Worm (Caenorhabditis elegans): ENCODE measurements around the gene aff-1.

- no peak for TF ChIP-seq ceh-28 (tag; optimal IDR thresholded peaks at IDR 0.05)
- no peak for TF ChIP-seq lin-15B (tag; optimal IDR thresholded peaks at IDR 0.05)
- TF ChIP-seq skn-1 (tag; optimal IDR thresholded peaks at IDR 0.05) = no peak
- no peak for TF ChIP-seq lin-39 (tag; optimal IDR thresholded peaks at IDR 0.05)
- TF ChIP-seq zag-1 (tag; optimal IDR thresholded peaks at IDR 0.05) = no peak
- TF ChIP-seq fkh-10 (GFP tag; optimal IDR thresholded peaks at IDR 0.05) = no peak
- peak; percentile 29 for TF ChIP-seq mdl-1 (tag; optimal IDR thresholded peaks at IDR 0.05)
- no peak for TF ChIP-seq nhr-67 (tag; optimal IDR thresholded peaks at IDR 0.05)
Measured at ce11 chrII:6822347-6822746, 41.2 kb downstream of the aff-1 start.

Data from whole organism, L3 larva.